Fruit fly (Drosophila melanogaster): ENCODE measurements around the gene CG15153.

DNA sequence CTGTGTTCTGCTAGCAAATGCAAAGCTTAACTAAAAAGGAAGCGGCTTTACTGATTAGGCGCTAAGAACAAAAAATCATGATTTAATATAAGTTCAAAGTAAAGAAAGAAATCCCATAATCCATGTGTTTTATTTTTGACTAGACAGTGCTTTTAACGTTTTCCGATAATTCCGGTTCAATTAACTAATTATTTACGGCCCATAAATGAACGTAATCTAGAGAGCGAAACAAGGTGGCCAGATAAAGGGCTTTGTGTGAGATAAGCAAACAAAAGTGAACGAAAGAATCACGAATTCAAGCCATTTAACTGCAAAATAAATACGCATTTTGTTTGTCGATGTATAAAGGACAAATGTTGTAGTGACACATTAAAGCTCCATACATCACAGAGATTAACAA lies 23.0 kb upstream of the CG15153 start:
- TF ChIP-seq CG8478 (optimal IDR thresholded peaks at IDR 0.05): no peak
- TF ChIP-seq CTCF (optimal IDR thresholded peaks at IDR 0.05): no peak

Measured in S2 (cell line).